In genomic region chrIII:5138940-5139533, ce11 we compare ENCODE assay signal across 3 worm cellular contexts.
A peak's percentile ranks its signal among the peaks of the same experiment; 100 is the strongest.
TF ChIP-seq lines count a peak whose summit lies in the region.

No protein-coding gene starts in this region.

TF ChIP-seq in whole organism, L4 larva, 104 proteins besides CTCF, POLR2A, EP300 and RAD21:
- no peak for TF ChIP-seq hmg-1.1 (GFP tag; IDR thresholded peaks at IDR 0.05; lab: Robert Waterston, UW)
- TF ChIP-seq snpc-1.2 (GFP tag; IDR thresholded peaks at IDR 0.05; lab: Robert Waterston, UW), result no peak
- TF ChIP-seq aha-1 (tag; lab: Kevin White, UChicago), result peak; percentile 16
- TF ChIP-seq zfp-3 (GFP tag; conservative IDR thresholded peaks at IDR 0.05; lab: Robert Waterston, UW), result no peak
- no peak for TF ChIP-seq daf-16 (GFP tag; optimal IDR thresholded peaks at IDR 0.05; lab: Kevin White, UChicago)
- no peak for TF ChIP-seq daf-16 (tag; optimal IDR thresholded peaks at IDR 0.05; lab: Kevin White, UChicago)
- no peak for TF ChIP-seq zfp-2 (tag; optimal IDR thresholded peaks at IDR 0.05; lab: Kevin White, UChicago)

TF ChIP-seq in whole organism, late embryonic, 69 proteins besides CTCF, POLR2A, EP300 and RAD21:
- TF ChIP-seq tbx-2 (tag; optimal IDR thresholded peaks at IDR 0.05; lab: Kevin White, UChicago) (peak; percentile 70), unc-42 (tag; optimal IDR thresholded peaks at IDR 0.05; lab: Kevin White, UChicago) (peak; percentile 89), hlh-15 (tag; optimal IDR thresholded peaks at IDR 0.05; lab: Kevin White, UChicago) (no peak)

TF ChIP-seq in whole organism, mixed stage, embryonic, 35 proteins besides CTCF, POLR2A, EP300 and RAD21:
- TF ChIP-seq ces-1 (GFP tag; optimal IDR thresholded peaks at IDR 0.05; lab: Kevin White, UChicago) (peak; percentile 89), nhr-2 (tag; optimal IDR thresholded peaks at IDR 0.05; lab: Kevin White, UChicago) (peak; percentile 52), mls-2 (tag; optimal IDR thresholded peaks at IDR 0.05; lab: Kevin White, UChicago) (no peak), ztf-11 (tag; optimal IDR thresholded peaks at IDR 0.05; lab: Kevin White, UChicago) (no peak), blmp-1 (tag; optimal IDR thresholded peaks at IDR 0.05; lab: Kevin White, UChicago) (no peak), elt-1 (tag; optimal IDR thresholded peaks at IDR 0.05; lab: Kevin White, UChicago; ENCODE audit: borderline replicate concordance, insufficient read depth) (no peak)
